Worm (Caenorhabditis elegans) whole organism, young adult: Measurements from ENCODE around the gene clec-173.

Source experiments
- B0019.2 ChIP-seq: fragments of 200-800 bp; sonication (Bioruptor generic); conservative IDR thresholded peaks from 2 replicates; pipeline ENCODE4 v1.3.6; 2022; ENCODE audit warnings: missing genetic modification reagents, missing genetic modification characterization, missing compliant biosample characterization
- B0336.3 ChIP-seq: fragments of 200-800 bp; sonication (Bioruptor generic); IDR thresholded peaks from 2 replicates; pipeline ENCODE4 v1.3.6; 2022; ENCODE audit warnings: missing genetic modification characterization, missing compliant biosample characterization
- F10E7.11 ChIP-seq: sonication (generic microtip); optimal IDR thresholded peaks from 2 replicates; lab custom pipeline; 2017; ENCODE audit warnings: mild to moderate bottlenecking, missing genetic modification characterization, moderate library complexity, missing compliant biosample characterization
- F22D6.2 ChIP-seq: sonication (generic microtip); optimal IDR thresholded peaks from 2 replicates; lab custom pipeline; 2016; ENCODE audit warnings: mild to moderate bottlenecking, missing genetic modification characterization, missing compliant biosample characterization
- F49E8.2 ChIP-seq: sonication (generic microtip); optimal IDR thresholded peaks from 3 replicates; lab custom pipeline; 2017; ENCODE audit warnings: missing genetic modification characterization, mild to moderate bottlenecking, missing compliant biosample characterization, antibody characterized with exemption, moderate library complexity; ENCODE audit not compliant: insufficient read depth
- F52B5.7 ChIP-seq: sonication (generic microtip); optimal IDR thresholded peaks from 2 replicates; lab custom pipeline; 2016; ENCODE audit warnings: mild to moderate bottlenecking, missing genetic modification characterization, missing compliant biosample characterization
- F55B11.4 ChIP-seq: sonication (generic microtip); optimal IDR thresholded peaks from 2 replicates; lab custom pipeline; 2016; ENCODE audit warnings: missing compliant biosample characterization, missing genetic modification characterization, borderline replicate concordance; ENCODE audit not compliant: insufficient read depth
- F57C9.4 ChIP-seq: sonication (generic microtip); optimal IDR thresholded peaks from 2 replicates; lab custom pipeline; 2017; ENCODE audit warnings: mild to moderate bottlenecking, missing genetic modification characterization, missing compliant biosample characterization
- K12H6.12 ChIP-seq: fragments of 200-800 bp; sonication (Bioruptor generic); optimal IDR thresholded peaks from 2 replicates; lab custom pipeline; 2018; ENCODE audit warnings: mild to moderate bottlenecking, missing genetic modification characterization, missing compliant biosample characterization
- T07F8.4 ChIP-seq: sonication (generic microtip); optimal IDR thresholded peaks from 2 replicates; lab custom pipeline; 2016; ENCODE audit warnings: mild to moderate bottlenecking, missing genetic modification characterization, moderate library complexity, missing compliant biosample characterization
- Y53G8AR.9 ChIP-seq: fragments of 200-800 bp; sonication (Bioruptor generic); conservative IDR thresholded peaks from 2 replicates; pipeline ENCODE4 v1.3.6; 2022; ENCODE audit warnings: missing genetic modification reagents, missing genetic modification characterization, missing compliant biosample characterization
- Y79H2A.3 ChIP-seq: fragments of 200-800 bp; sonication (Bioruptor generic); conservative IDR thresholded peaks from 2 replicates; pipeline ENCODE4 v1.3.6; 2022; ENCODE audit warnings: missing genetic modification reagents, missing genetic modification characterization, missing compliant biosample characterization
- Y95B8A.8 ChIP-seq: fragments of 200-800 bp; sonication (Bioruptor generic); IDR thresholded peaks from 2 replicates; pipeline ENCODE4 v1.3.6; 2022; ENCODE audit warnings: missing genetic modification reagents, missing genetic modification characterization, missing compliant biosample characterization
- ZK185.1 ChIP-seq: sonication (generic microtip); optimal IDR thresholded peaks from 2 replicates; lab custom pipeline; 2016; ENCODE audit warnings: mild to moderate bottlenecking, missing genetic modification characterization, missing compliant biosample characterization; ENCODE audit not compliant: poor library complexity, severe bottlenecking
- ama-1 ChIP-seq, 3 experiments: fragments of 150-350 bp in 1 of 3; sonication (generic microtip) in 2 of 3; optimal IDR thresholded peaks; 2 replicates each; lab custom pipeline; 2014 to 2018; ENCODE audit warnings: missing biosample characterization in 2 of 3, missing genetic modification characterization in 2 of 3, missing genetic modification reagents in 2 of 3
- aptf-2 ChIP-seq: fragments of 200-800 bp; sonication (Bioruptor generic); conservative IDR thresholded peaks from 2 replicates; pipeline ENCODE4 v1.3.6; 2022; ENCODE audit warnings: missing genetic modification reagents, missing genetic modification characterization, missing compliant biosample characterization
- atf-7 ChIP-seq: sonication (generic microtip); optimal IDR thresholded peaks from 2 replicates; lab custom pipeline; 2017; ENCODE audit warnings: mild to moderate bottlenecking, missing genetic modification characterization, missing compliant biosample characterization
- attf-5 ChIP-seq: fragments of 200-800 bp; sonication (Bioruptor generic); optimal IDR thresholded peaks from 2 replicates; lab custom pipeline; 2018; ENCODE audit warnings: mild to moderate bottlenecking, missing genetic modification characterization, missing compliant biosample characterization
- attf-6 ChIP-seq: fragments of 200-800 bp; sonication (Bioruptor generic); IDR thresholded peaks from 2 replicates; pipeline ENCODE4 v1.3.6; 2022; ENCODE audit warnings: missing genetic modification reagents, missing genetic modification characterization, missing compliant biosample characterization
- ceh-27 ChIP-seq: fragments of 200-800 bp; sonication (Bioruptor generic); optimal IDR thresholded peaks from 2 replicates; lab custom pipeline; 2018; ENCODE audit warnings: mild to moderate bottlenecking, missing genetic modification characterization, moderate library complexity, missing compliant biosample characterization
- ceh-40 ChIP-seq: fragments of 200-800 bp; sonication (Bioruptor generic); IDR thresholded peaks from 2 replicates; pipeline ENCODE4 v1.3.6; 2022; ENCODE audit warnings: missing genetic modification characterization, missing compliant biosample characterization
- chd-7 ChIP-seq: sonication (generic microtip); optimal IDR thresholded peaks from 2 replicates; lab custom pipeline; 2016; ENCODE audit warnings: mild to moderate bottlenecking, missing genetic modification characterization, moderate library complexity, missing compliant biosample characterization
- gei-17 ChIP-seq: fragments of 200-800 bp; sonication (Bioruptor generic); optimal IDR thresholded peaks from 2 replicates; lab custom pipeline; 2018; ENCODE audit warnings: mild to moderate bottlenecking, missing genetic modification characterization, missing compliant biosample characterization
- hrde-1 ChIP-seq: sonication (generic microtip); optimal IDR thresholded peaks from 2 replicates; lab custom pipeline; 2016; ENCODE audit warnings: missing genetic modification characterization, mild to moderate bottlenecking, missing compliant biosample characterization, moderate library complexity, missing genotype, missing genetic modification reagents, borderline replicate concordance
- lag-1 ChIP-seq: fragments of 200-800 bp; sonication (Bioruptor generic); IDR thresholded peaks from 2 replicates; pipeline ENCODE4 v1.3.6; 2022; ENCODE audit warnings: missing genetic modification reagents, missing genetic modification characterization, missing compliant biosample characterization
- let-607 ChIP-seq, 2 experiments: fragments of 200-800 bp in 1 of 2; sonication (Bioruptor generic) in 1 of 2; sonication (generic microtip) in 1 of 2; optimal IDR thresholded peaks; 2 replicates each; lab custom pipeline; 2016 to 2018; ENCODE audit warnings: mild to moderate bottlenecking in 2 of 2, missing compliant biosample characterization in 2 of 2, missing genetic modification characterization in 2 of 2, moderate library complexity in 2 of 2, missing genotype in 1 of 2
- lin-26 ChIP-seq: fragments of 200-800 bp; sonication (Bioruptor generic); IDR thresholded peaks from 2 replicates; pipeline ENCODE4 v1.3.6; 2022; ENCODE audit warnings: missing genetic modification reagents, missing genetic modification characterization, missing compliant biosample characterization
- lin-35 ChIP-seq, 3 experiments: fragments of 150-350 bp in 2 of 3; sonication (generic microtip) in 1 of 3; optimal IDR thresholded peaks; 2 replicates each; lab custom pipeline; 2014 to 2018; ENCODE audit warnings: missing biosample characterization in 3 of 3, missing genetic modification characterization in 3 of 3, missing genetic modification reagents in 3 of 3
- lin-54 ChIP-seq: fragments of 200-800 bp; sonication (Bioruptor generic); optimal IDR thresholded peaks from 2 replicates; lab custom pipeline; 2018; ENCODE audit warnings: mild to moderate bottlenecking, missing genetic modification characterization, missing compliant biosample characterization
- lir-1 ChIP-seq: fragments of 200-800 bp; sonication (Bioruptor generic); conservative IDR thresholded peaks from 2 replicates; pipeline ENCODE4 v1.3.6; 2022; ENCODE audit warnings: missing genetic modification reagents, missing genetic modification characterization, missing compliant biosample characterization
- lsy-27 ChIP-seq: sonication (generic microtip); optimal IDR thresholded peaks from 2 replicates; lab custom pipeline; 2017; ENCODE audit warnings: missing genetic modification characterization, mild to moderate bottlenecking, missing compliant biosample characterization, antibody characterized with exemption, missing genotype, borderline replicate concordance; ENCODE audit not compliant: insufficient read depth
- madf-10 ChIP-seq: sonication (generic microtip); optimal IDR thresholded peaks from 2 replicates; lab custom pipeline; 2016; ENCODE audit warnings: mild to moderate bottlenecking, missing genetic modification characterization, missing compliant biosample characterization
- madf-8 ChIP-seq: fragments of 200-800 bp; sonication (Bioruptor generic); conservative IDR thresholded peaks from 2 replicates; pipeline ENCODE4 v1.3.6; 2022; ENCODE audit warnings: missing genetic modification reagents, missing genetic modification characterization, missing compliant biosample characterization
- mes-4 ChIP-seq: sonication (generic microtip); optimal IDR thresholded peaks from 2 replicates; lab custom pipeline; 2016; ENCODE audit warnings: missing genotype, missing genetic modification characterization, missing compliant biosample characterization
- mxl-1 ChIP-seq: sonication (generic microtip); optimal IDR thresholded peaks from 2 replicates; lab custom pipeline; 2016; ENCODE audit warnings: missing genetic modification characterization, missing compliant biosample characterization
- nhr-179 ChIP-seq: sonication (generic microtip); optimal IDR thresholded peaks from 2 replicates; lab custom pipeline; 2016; ENCODE audit warnings: mild to moderate bottlenecking, missing genetic modification characterization, missing compliant biosample characterization
- pbrm-1 ChIP-seq: fragments of 200-800 bp; sonication (Bioruptor generic); IDR thresholded peaks from 2 replicates; pipeline ENCODE4 v1.3.6; 2022; ENCODE audit warnings: missing genetic modification reagents, missing genetic modification characterization, missing compliant biosample characterization
- sdz-38 ChIP-seq: sonication (generic microtip); optimal IDR thresholded peaks from 2 replicates; lab custom pipeline; 2016; ENCODE audit warnings: missing genotype, missing genetic modification characterization, missing compliant biosample characterization
- snpc-1.1 ChIP-seq: sonication (generic microtip); optimal IDR thresholded peaks from 2 replicates; lab custom pipeline; 2017; ENCODE audit warnings: missing genetic modification characterization, mild to moderate bottlenecking, missing compliant biosample characterization, antibody characterized with exemption, moderate library complexity, missing genotype, missing genetic modification reagents; ENCODE audit not compliant: insufficient read depth
- somi-1 ChIP-seq: fragments of 200-800 bp; sonication (Bioruptor generic); optimal IDR thresholded peaks from 2 replicates; lab custom pipeline; 2018; ENCODE audit warnings: mild to moderate bottlenecking, missing genetic modification characterization, missing compliant biosample characterization
- tbx-9 ChIP-seq: sonication (generic microtip); optimal IDR thresholded peaks from 2 replicates; lab custom pipeline; 2016; ENCODE audit warnings: borderline replicate concordance, missing genetic modification characterization, inconsistent platforms, missing compliant biosample characterization
- unc-130 ChIP-seq: sonication (generic microtip); optimal IDR thresholded peaks from 2 replicates; lab custom pipeline; 2016; ENCODE audit warnings: missing genetic modification reagents, missing genetic modification characterization, missing compliant biosample characterization
- xnd-1 ChIP-seq: sonication (generic microtip); optimal IDR thresholded peaks from 2 replicates; lab custom pipeline; 2016; ENCODE audit warnings: missing genotype, missing genetic modification reagents, missing genetic modification characterization, missing compliant biosample characterization
- ztf-18 ChIP-seq: sonication (generic microtip); optimal IDR thresholded peaks from 2 replicates; lab custom pipeline; 2016; ENCODE audit warnings: missing genotype, mild to moderate bottlenecking, missing genetic modification characterization, missing compliant biosample characterization
- ztf-6 ChIP-seq: fragments of 200-800 bp; sonication (Bioruptor generic); IDR thresholded peaks from 2 replicates; pipeline ENCODE4 v1.3.6; 2022; ENCODE audit warnings: missing genetic modification reagents, missing genetic modification characterization, missing compliant biosample characterization

Gene clec-173

DNA sequence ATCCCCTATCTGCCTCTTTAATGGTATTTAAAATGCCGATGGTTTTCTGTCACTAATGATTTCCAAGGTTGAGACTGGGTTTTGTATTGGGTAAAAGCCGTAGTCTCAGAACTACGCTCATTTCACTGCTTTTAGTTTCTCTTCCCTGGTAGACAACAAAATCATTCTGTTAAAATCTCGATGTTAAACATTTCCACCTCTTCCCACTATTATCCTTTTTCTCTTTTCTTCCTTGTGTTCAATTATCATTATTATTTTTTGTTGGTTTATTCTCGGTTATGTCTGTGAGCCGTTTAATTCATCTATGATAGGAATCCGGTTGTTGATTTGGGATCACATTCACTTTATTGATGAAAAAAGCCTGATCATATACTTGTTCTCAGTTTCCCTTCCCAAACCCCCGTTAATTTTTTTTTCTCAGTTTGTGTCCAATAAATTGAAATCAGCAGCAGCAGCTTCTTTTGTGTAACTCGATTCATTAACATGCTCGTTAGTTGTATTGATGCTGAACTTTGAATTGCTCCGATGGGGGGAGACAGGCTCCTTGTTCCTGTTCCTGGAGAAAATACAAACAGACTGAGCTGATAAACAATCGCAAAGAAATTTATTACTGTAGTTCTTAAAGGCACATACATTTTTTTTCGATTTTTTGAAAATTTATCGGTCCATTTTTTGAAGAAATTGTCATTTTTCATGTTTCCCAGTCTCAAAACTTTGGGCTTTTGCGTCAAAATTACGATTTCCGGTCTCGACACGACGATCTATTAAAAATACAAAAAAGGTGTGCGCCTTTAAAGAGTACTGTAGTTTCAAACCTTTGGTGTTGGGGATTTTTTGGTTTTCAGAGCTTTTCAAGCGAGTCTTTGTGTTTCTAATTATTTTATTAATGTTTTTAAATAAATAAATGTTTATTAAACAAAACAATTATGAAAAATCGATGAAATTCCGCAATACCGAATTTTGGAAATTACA is 29.4 kb upstream of the clec-173 start (continued):
- no peak for TF ChIP-seq K12H6.12 (tag; lab: Kevin White, UChicago)
- no peak for TF ChIP-seq ama-1 (optimal IDR thresholded peaks at IDR 0.05; lab: Kevin White, UChicago)
- TF ChIP-seq ama-1 (GFP tag; optimal IDR thresholded peaks at IDR 0.05; lab: Kevin White, UChicago) = peak in 1 of 2 experiments; percentile 79
- TF ChIP-seq pbrm-1 (GFP tag; lab: Robert Waterston, UW) = no peak
- no peak for TF ChIP-seq ztf-6 (GFP tag; lab: Robert Waterston, UW)
- TF ChIP-seq unc-130 (GFP tag; lab: Kevin White, UChicago) = peak; percentile 11
- no peak for TF ChIP-seq ztf-18 (tag; lab: Kevin White, UChicago)
- no peak for TF ChIP-seq B0019.2
- no peak for TF ChIP-seq snpc-1.1
- TF ChIP-seq aptf-2 = no peak
- TF ChIP-seq F52B5.7 (tag; lab: Kevin White, UChicago) = peak; percentile 47
- peak; percentile 60 for TF ChIP-seq hrde-1
- peak; percentile 19 for TF ChIP-seq F10E7.11 (tag; lab: Kevin White, UChicago)
- TF ChIP-seq F22D6.2 (tag; lab: Kevin White, UChicago) = no peak
- no peak for TF ChIP-seq lag-1 (GFP tag; lab: Robert Waterston, UW)
- TF ChIP-seq B0336.3 (GFP tag; lab: Robert Waterston, UW) = peak; percentile 82
- TF ChIP-seq Y79H2A.3 = no peak
- TF ChIP-seq lin-26 (GFP tag; lab: Robert Waterston, UW) = peak; percentile 59; the same call in 1 of the 2 replicates
- no peak for TF ChIP-seq ZK185.1 (tag; lab: Kevin White, UChicago)
- no peak for TF ChIP-seq sdz-38 (tag; lab: Kevin White, UChicago)
- no peak for TF ChIP-seq lsy-27 (tag; lab: Kevin White, UChicago)
- TF ChIP-seq let-607 (tag; optimal IDR thresholded peaks at IDR 0.05; lab: Kevin White, UChicago) = no peak
- no peak for TF ChIP-seq madf-10 (tag; lab: Kevin White, UChicago)
- no peak for TF ChIP-seq F55B11.4
- peak; percentile 41 for TF ChIP-seq tbx-9
- peak; percentile 46 for TF ChIP-seq xnd-1 (tag; lab: Kevin White, UChicago)
- no peak for TF ChIP-seq Y95B8A.8
- peak in 2 of 3 experiments; percentile 24 to 31 for TF ChIP-seq lin-35 (GFP tag; optimal IDR thresholded peaks at IDR 0.05; lab: Kevin White, UChicago)
- TF ChIP-seq somi-1 (GFP tag; lab: Kevin White, UChicago) = no peak
- no peak for TF ChIP-seq F57C9.4 (tag; lab: Kevin White, UChicago)
- TF ChIP-seq T07F8.4 (tag; lab: Kevin White, UChicago) = no peak
- peak; percentile 39 for TF ChIP-seq atf-7
- TF ChIP-seq lir-1 = no peak
- TF ChIP-seq F49E8.2 (tag; lab: Kevin White, UChicago) = peak; percentile 83
- peak; percentile 61; the same call in 1 of the 2 replicates for TF ChIP-seq Y53G8AR.9 (GFP tag; lab: Robert Waterston, UW)
- TF ChIP-seq lin-54 = peak; percentile 55
- no peak for TF ChIP-seq gei-17 (GFP tag; lab: Kevin White, UChicago)
- TF ChIP-seq madf-8 (GFP tag; lab: Robert Waterston, UW) = no peak; the same call in 1 of the 2 replicates
- TF ChIP-seq chd-7 (tag; lab: Kevin White, UChicago) = peak; percentile 51
- peak; percentile 50 for TF ChIP-seq mes-4 (tag; lab: Kevin White, UChicago)
- TF ChIP-seq ceh-27 (GFP tag; lab: Kevin White, UChicago) = no peak
- peak; percentile 22 for TF ChIP-seq attf-5
- TF ChIP-seq attf-6 (GFP tag; lab: Robert Waterston, UW) = 0 out of 2 replicates have a peak, but pooled peaks have one; percentile 52
- TF ChIP-seq nhr-179 = no peak
- no peak for TF ChIP-seq ceh-40 (GFP tag; lab: Robert Waterston, UW)
- TF ChIP-seq mxl-1 = peak; percentile 48
